Fruit fly (Drosophila melanogaster): ENCODE results near the gene CG33093.

- TF ChIP-seq Ets98B (GFP tag; IDR thresholded peaks at IDR 0.05) = no peak
- TF ChIP-seq CG8159 (tag; optimal IDR thresholded peaks at IDR 0.05) = no peak
- TF ChIP-seq CG13204 (GFP tag; optimal IDR thresholded peaks at IDR 0.05) = no peak
- TF ChIP-seq CG4496 (GFP tag; IDR thresholded peaks at IDR 0.05) = no peak
- TF ChIP-seq rn (GFP tag; IDR thresholded peaks at IDR 0.05) = no peak
These were observed 6.7 kb downstream of the CG33093 start for dm6 chr3R:22525073-22525413.

Measured in whole organism, pupa.